Fruit fly (Drosophila melanogaster) Kc167 (cell line): ENCODE data around the gene CG43338.

Source experiments
- Myc ChIP-seq: fragments of >200 bp; optimal IDR thresholded peaks from 2 replicates; lab custom pipeline; 2017; ENCODE audit warnings: missing external identifiers
- Sin3A ChIP-seq: fragments of >200 bp; optimal IDR thresholded peaks from 2 replicates; lab custom pipeline; 2018; ENCODE audit warnings: missing external identifiers
- h ChIP-seq: fragments of >200 bp; optimal IDR thresholded peaks from 3 replicates; lab custom pipeline; 2018; ENCODE audit warnings: missing external identifiers
- insv ChIP-seq: fragments of >200 bp; optimal IDR thresholded peaks from 3 replicates; lab custom pipeline; 2018; ENCODE audit warnings: missing external identifiers
- psq ChIP-seq: fragments of >200 bp; optimal IDR thresholded peaks from 2 replicates; lab custom pipeline; 2017; ENCODE audit warnings: missing external identifiers
- ttk ChIP-seq: sonication (Bioruptor generic); optimal IDR thresholded peaks from 2 replicates; lab custom pipeline; 2017; ENCODE audit warnings: missing external identifiers

DNA sequence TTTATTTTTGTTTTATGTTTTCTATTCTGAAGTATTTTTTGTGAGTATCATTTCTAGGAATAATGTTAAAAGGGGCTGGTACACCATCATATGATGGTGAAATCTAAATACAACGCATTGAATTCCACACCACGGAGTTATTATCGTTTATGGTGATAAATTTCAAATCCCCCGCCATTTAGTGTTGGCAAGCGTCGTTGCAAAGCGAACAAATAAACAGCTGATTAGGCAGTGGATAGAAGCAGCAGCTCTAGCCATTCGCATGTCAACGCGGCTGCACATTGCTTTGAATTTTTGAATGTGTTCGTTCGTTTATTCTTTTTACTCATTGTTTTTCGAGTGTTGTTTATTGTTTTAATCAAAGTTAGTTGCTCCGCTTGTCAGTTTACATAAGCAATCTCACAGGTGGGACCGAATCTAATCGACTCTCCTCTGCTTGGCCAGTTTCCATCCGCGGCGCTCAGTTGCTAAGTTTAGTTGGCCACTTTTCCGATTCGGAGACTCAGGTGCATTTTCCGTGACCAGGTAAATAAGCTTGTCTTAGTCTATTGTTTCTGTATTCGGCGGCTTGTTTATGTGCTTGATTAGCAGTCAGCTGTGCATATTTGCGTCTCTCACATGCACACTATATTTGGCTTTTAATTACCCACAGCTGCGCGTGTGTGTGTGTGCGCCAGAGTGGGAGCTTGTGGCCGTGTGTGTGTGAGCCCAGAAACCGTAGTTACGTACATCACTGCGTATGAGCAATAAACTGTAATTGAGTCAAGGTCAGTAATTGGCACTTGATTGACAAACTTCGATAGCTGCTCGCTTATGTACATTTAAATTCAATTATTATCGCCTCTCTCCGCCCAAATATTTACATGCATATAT is 6.1 kb upstream of the CG43338 start, which contains the start of the genes Mst36Fa and CG31751:
- TF ChIP-seq insv (lab: Kevin White, UChicago): no peak
- no peak for TF ChIP-seq psq
- no peak for TF ChIP-seq h (lab: Kevin White, UChicago)
- no peak for TF ChIP-seq Sin3A (lab: Kevin White, UChicago)
- no peak for TF ChIP-seq Myc
- TF ChIP-seq ttk (lab: Kevin White, UChicago): no peak
